Worm (Caenorhabditis elegans) whole organism, mixed stage, embryonic: ENCODE data around the gene F41E7.2.

ENCODE experiments used
- M03D4.4 ChIP-seq: sonication (generic microtip); optimal IDR thresholded peaks from 2 replicates; lab custom pipeline; 2017; ENCODE audit warnings: mild to moderate bottlenecking, missing genetic modification characterization, missing compliant biosample characterization
- bed-3 ChIP-seq: fragments of 200-800 bp; sonication (Bioruptor generic); optimal IDR thresholded peaks from 3 replicates; lab custom pipeline; 2018; ENCODE audit warnings: mild to moderate bottlenecking, missing genetic modification characterization, moderate library complexity, missing compliant biosample characterization
- blmp-1 ChIP-seq: fragments of 150-350 bp; optimal IDR thresholded peaks from 2 replicates; lab custom pipeline; 2014; ENCODE audit warnings: missing biosample characterization, missing genetic modification characterization
- ceh-43 ChIP-seq: fragments of 200-800 bp; sonication (Bioruptor generic); optimal IDR thresholded peaks from 2 replicates; lab custom pipeline; 2018; ENCODE audit warnings: mild to moderate bottlenecking, missing genetic modification characterization, moderate library complexity, missing compliant biosample characterization
- ceh-83 ChIP-seq: fragments of 200-800 bp; sonication (Bioruptor generic); optimal IDR thresholded peaks from 2 replicates; lab custom pipeline; 2018; ENCODE audit warnings: mild to moderate bottlenecking, missing genetic modification characterization, missing compliant biosample characterization
- ces-1 ChIP-seq: fragments of 150-350 bp; optimal IDR thresholded peaks from 2 replicates; lab custom pipeline; 2014; ENCODE audit warnings: missing biosample characterization, missing genetic modification reagents, missing genetic modification characterization
- cnd-1 ChIP-seq: fragments of 200-800 bp; sonication (Bioruptor generic); optimal IDR thresholded peaks from 2 replicates; lab custom pipeline; 2018; ENCODE audit warnings: mild to moderate bottlenecking, missing genetic modification characterization, missing compliant biosample characterization
- drap-1 ChIP-seq: fragments of 200-800 bp; sonication (Bioruptor generic); optimal IDR thresholded peaks from 3 replicates; lab custom pipeline; 2018; ENCODE audit warnings: mild to moderate bottlenecking, missing genetic modification characterization, missing compliant biosample characterization
- elt-1 ChIP-seq: sonication (generic microtip); optimal IDR thresholded peaks from 2 replicates; lab custom pipeline; 2017; ENCODE audit warnings: missing genetic modification characterization, mild to moderate bottlenecking, missing compliant biosample characterization, antibody characterized with exemption, moderate library complexity, borderline replicate concordance; ENCODE audit not compliant: insufficient read depth
- elt-3 ChIP-seq: fragments of 150-350 bp; optimal IDR thresholded peaks from 2 replicates; lab custom pipeline; 2014; ENCODE audit warnings: missing biosample characterization, missing genetic modification characterization
- flh-1 ChIP-seq: fragments of 200-800 bp; sonication (Bioruptor generic); optimal IDR thresholded peaks from 2 replicates; lab custom pipeline; 2018; ENCODE audit warnings: mild to moderate bottlenecking, missing genetic modification characterization, moderate library complexity, missing compliant biosample characterization
- ham-2 ChIP-seq: fragments of 200-800 bp; sonication (Bioruptor generic); optimal IDR thresholded peaks from 2 replicates; lab custom pipeline; 2018; ENCODE audit warnings: mild to moderate bottlenecking, missing genetic modification characterization, missing compliant biosample characterization
- lin-13 ChIP-seq: fragments of 150-350 bp; optimal IDR thresholded peaks from 2 replicates; lab custom pipeline; 2014; ENCODE audit warnings: missing biosample characterization, missing genetic modification characterization
- lin-32 ChIP-seq: fragments of 200-800 bp; sonication (Bioruptor generic); optimal IDR thresholded peaks from 2 replicates; lab custom pipeline; 2018; ENCODE audit warnings: mild to moderate bottlenecking, missing genetic modification characterization, missing compliant biosample characterization
- lsy-2 ChIP-seq: fragments of 150-350 bp; optimal IDR thresholded peaks from 2 replicates; lab custom pipeline; 2014; ENCODE audit warnings: missing biosample characterization, missing genetic modification characterization
- mab-5 ChIP-seq: fragments of 150-350 bp; optimal IDR thresholded peaks from 2 replicates; lab custom pipeline; 2014; ENCODE audit warnings: missing biosample characterization, missing genetic modification characterization
- mep-1 ChIP-seq: fragments of 150-350 bp; optimal IDR thresholded peaks from 2 replicates; lab custom pipeline; 2017; ENCODE audit warnings: missing biosample characterization, missing genetic modification reagents, missing genetic modification characterization, inconsistent platforms
- mls-2 ChIP-seq: sonication (generic microtip); optimal IDR thresholded peaks from 2 replicates; lab custom pipeline; 2016; ENCODE audit warnings: mild to moderate bottlenecking, missing genetic modification characterization, moderate library complexity, missing compliant biosample characterization
- nhr-12 ChIP-seq: fragments of 150-350 bp; optimal IDR thresholded peaks from 2 replicates; lab custom pipeline; 2014; ENCODE audit warnings: missing biosample characterization, missing genetic modification characterization
- nhr-2 ChIP-seq: fragments of 150-350 bp; optimal IDR thresholded peaks from 2 replicates; lab custom pipeline; 2014; ENCODE audit warnings: missing biosample characterization, missing genetic modification characterization
- nhr-237 ChIP-seq: fragments of 150-350 bp; optimal IDR thresholded peaks from 2 replicates; lab custom pipeline; 2014; ENCODE audit warnings: missing biosample characterization, missing genetic modification characterization
- nhr-28 ChIP-seq: fragments of 150-350 bp; optimal IDR thresholded peaks from 2 replicates; lab custom pipeline; 2014; ENCODE audit warnings: missing biosample characterization, missing genetic modification characterization
- nhr-76 ChIP-seq: sonication (generic microtip); optimal IDR thresholded peaks from 2 replicates; lab custom pipeline; 2017; ENCODE audit warnings: missing biosample characterization, missing genetic modification characterization
- pha-4 ChIP-seq: fragments of 150-350 bp; optimal IDR thresholded peaks from 2 replicates; lab custom pipeline; 2018; ENCODE audit warnings: missing biosample characterization, missing genetic modification reagents, missing genetic modification characterization
- sem-2 ChIP-seq: fragments of 200-800 bp; sonication (Bioruptor generic); optimal IDR thresholded peaks from 2 replicates; lab custom pipeline; 2018; ENCODE audit warnings: mild to moderate bottlenecking, missing genetic modification characterization, missing compliant biosample characterization
- snpc-4 ChIP-seq: fragments of 150-350 bp; optimal IDR thresholded peaks from 2 replicates; lab custom pipeline; 2014; ENCODE audit warnings: missing biosample characterization, missing genetic modification characterization
- sptf-1 ChIP-seq: sonication (generic microtip); optimal IDR thresholded peaks from 2 replicates; lab custom pipeline; 2017; ENCODE audit warnings: mild to moderate bottlenecking, missing genetic modification characterization, moderate library complexity, missing compliant biosample characterization
- tbx-8 ChIP-seq: fragments of 200-800 bp; sonication (Bioruptor generic); optimal IDR thresholded peaks from 2 replicates; lab custom pipeline; 2018; ENCODE audit warnings: mild to moderate bottlenecking, missing genetic modification characterization, moderate library complexity, missing compliant biosample characterization
- unc-120 ChIP-seq: sonication (generic microtip); optimal IDR thresholded peaks from 2 replicates; lab custom pipeline; 2017; ENCODE audit warnings: missing genetic modification characterization, missing compliant biosample characterization; ENCODE audit not compliant: poor library complexity, severe bottlenecking
- unc-39 ChIP-seq: fragments of 150-350 bp; optimal IDR thresholded peaks from 2 replicates; lab custom pipeline; 2014; ENCODE audit warnings: missing biosample characterization, missing genetic modification characterization
- unc-62 ChIP-seq: fragments of 150-350 bp; optimal IDR thresholded peaks from 2 replicates; lab custom pipeline; 2014; ENCODE audit warnings: missing biosample characterization, missing genetic modification reagents, missing genetic modification characterization
- zip-8 ChIP-seq: fragments of 150-350 bp; optimal IDR thresholded peaks from 2 replicates; lab custom pipeline; 2014; ENCODE audit warnings: missing biosample characterization, missing genetic modification characterization
- ztf-11 ChIP-seq: fragments of 150-350 bp; optimal IDR thresholded peaks from 2 replicates; lab custom pipeline; 2014; ENCODE audit warnings: missing biosample characterization, missing genetic modification characterization

Gene F41E7.2

DNA sequence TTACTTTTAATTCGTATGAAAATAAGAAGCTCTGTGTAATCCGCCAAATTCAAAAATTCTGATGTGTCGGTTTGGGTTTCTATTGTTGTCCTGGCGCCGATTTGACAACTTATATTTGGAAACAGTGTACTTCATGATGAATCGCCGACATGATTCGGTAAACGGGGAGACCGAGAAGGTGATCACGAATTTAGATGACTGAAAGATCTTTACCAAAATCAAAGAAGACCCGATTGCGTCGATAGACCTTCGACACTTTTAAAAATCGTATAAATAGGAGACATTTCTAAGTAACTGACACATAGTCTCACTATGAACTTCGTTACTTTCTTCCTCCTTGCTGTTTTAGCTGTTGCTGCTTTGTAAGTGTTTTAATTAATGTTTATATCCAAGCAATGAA is 28.9 kb downstream of the F41E7.2 start, which contains the start of gene fip-5:
Gene fip-5 (plus strand): TSS at position 312 of the 400 bp plus-strand sequence.
- TF ChIP-seq snpc-4 (no peak), nhr-237 (tag; lab: Kevin White, UChicago) (no peak), flh-1 (GFP tag; lab: Kevin White, UChicago) (no peak), nhr-12 (tag; lab: Kevin White, UChicago) (no peak), pha-4 (tag; lab: Kevin White, UChicago) (no peak), mls-2 (tag; lab: Kevin White, UChicago) (no peak), blmp-1 (tag; lab: Kevin White, UChicago) (no peak), ces-1 (GFP tag; lab: Kevin White, UChicago) (no peak), ceh-43 (GFP tag; lab: Kevin White, UChicago) (no peak), unc-39 (no peak), bed-3 (GFP tag; lab: Kevin White, UChicago) (no peak)

DNA sequence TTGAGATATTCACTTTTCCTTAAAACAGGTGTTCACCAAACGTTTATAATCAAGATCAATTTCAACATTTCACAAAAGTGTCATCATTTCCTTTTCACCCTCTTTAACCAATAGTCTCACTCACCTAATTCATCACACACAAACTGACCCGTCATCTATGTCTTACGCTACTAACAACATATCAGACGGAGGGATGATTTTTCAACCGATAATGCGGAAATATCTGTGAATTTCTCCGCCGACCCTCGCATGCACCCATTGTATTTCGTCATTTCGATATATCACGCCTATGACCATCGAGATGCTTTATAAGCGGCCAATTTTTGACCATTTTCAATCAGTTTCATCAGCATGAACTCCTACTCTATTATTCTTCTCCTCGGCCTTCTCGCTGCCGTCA is 30.7 kb downstream of the F41E7.2 start, which contains the start of gene fipr-21:
Gene fipr-21 (plus strand): TSS at position 352 of the 400 bp plus-strand sequence.
- TF ChIP-seq M03D4.4 (tag; lab: Kevin White, UChicago) (no peak), lin-32 (GFP tag; lab: Kevin White, UChicago) (no peak), lsy-2 (tag; lab: Kevin White, UChicago) (no peak), nhr-76 (tag; lab: Kevin White, UChicago) (no peak), ces-1 (GFP tag; lab: Kevin White, UChicago) (no peak), tbx-8 (GFP tag; lab: Kevin White, UChicago) (no peak), elt-1 (tag; lab: Kevin White, UChicago) (peak; percentile 57), ztf-11 (tag; lab: Kevin White, UChicago) (no peak), ceh-43 (GFP tag; lab: Kevin White, UChicago) (no peak), sem-2 (GFP tag; lab: Kevin White, UChicago) (no peak), nhr-28 (tag; lab: Kevin White, UChicago) (no peak), unc-62 (GFP tag; lab: Kevin White, UChicago) (peak; percentile 8), zip-8 (tag; lab: Kevin White, UChicago) (no peak), blmp-1 (tag; lab: Kevin White, UChicago) (no peak), sptf-1 (no peak)

DNA sequence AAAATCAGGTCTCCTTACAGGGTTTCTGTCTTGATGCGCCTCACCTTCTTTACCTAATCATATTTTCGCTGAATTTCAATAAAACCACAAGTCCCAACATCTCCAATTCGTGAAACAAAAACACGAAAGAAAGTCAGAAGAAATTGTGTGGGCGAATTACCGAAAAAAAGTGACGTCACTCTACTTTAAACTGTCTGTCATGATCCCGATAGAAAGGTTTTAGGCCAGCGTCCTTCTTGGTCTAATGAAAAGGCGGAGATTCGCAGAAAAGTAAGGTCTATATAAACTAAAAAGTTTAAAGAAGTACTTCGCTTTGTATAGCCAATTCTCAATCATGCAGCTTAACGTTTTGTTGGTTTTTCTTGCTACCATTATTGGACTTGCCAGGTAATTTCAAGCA is 32.8 kb downstream of the F41E7.2 start, which contains the start of gene cnc-8:
Gene cnc-8 (plus strand): TSS at position 307 of the 400 bp plus-strand sequence.
- TF ChIP-seq nhr-76 (tag; lab: Kevin White, UChicago): no peak
- TF ChIP-seq elt-3 (tag; lab: Kevin White, UChicago): no peak
- TF ChIP-seq cnd-1 (tag; lab: Kevin White, UChicago): no peak
- no peak for TF ChIP-seq elt-1 (tag; lab: Kevin White, UChicago)
- no peak for TF ChIP-seq M03D4.4 (tag; lab: Kevin White, UChicago)
- no peak for TF ChIP-seq pha-4 (tag; lab: Kevin White, UChicago)
- no peak for TF ChIP-seq lin-13 (tag; lab: Kevin White, UChicago)
- no peak for TF ChIP-seq nhr-28 (tag; lab: Kevin White, UChicago)
- no peak for TF ChIP-seq lsy-2 (tag; lab: Kevin White, UChicago)
- no peak for TF ChIP-seq zip-8 (tag; lab: Kevin White, UChicago)
- TF ChIP-seq ces-1 (GFP tag; lab: Kevin White, UChicago): no peak
- TF ChIP-seq nhr-2 (tag; lab: Kevin White, UChicago): no peak
- no peak for TF ChIP-seq snpc-4
- no peak for TF ChIP-seq bed-3 (GFP tag; lab: Kevin White, UChicago)
- no peak for TF ChIP-seq ztf-11 (tag; lab: Kevin White, UChicago)

DNA sequence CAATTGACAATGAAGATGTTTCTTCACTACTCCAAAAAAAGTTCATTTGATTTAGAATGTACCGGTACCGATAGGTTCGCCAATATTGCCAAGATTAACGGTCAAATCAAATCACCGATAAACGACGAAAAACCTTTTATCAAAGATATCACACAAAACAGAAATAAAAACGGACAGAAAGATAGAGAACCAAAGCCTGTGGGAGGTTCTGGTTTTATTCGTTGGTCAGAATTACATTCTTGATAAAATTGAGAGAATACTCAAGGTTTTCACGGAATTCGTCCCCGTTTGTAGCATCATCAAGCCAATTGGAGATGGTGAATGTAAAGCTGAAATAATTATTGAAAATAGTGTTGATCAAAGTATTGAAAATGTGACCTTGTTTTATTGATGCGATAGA is 33.4 kb downstream of the F41E7.2 start:
- TF ChIP-seq sem-2 (GFP tag; lab: Kevin White, UChicago) (no peak), tbx-8 (GFP tag; lab: Kevin White, UChicago) (no peak), M03D4.4 (tag; lab: Kevin White, UChicago) (no peak), unc-120 (tag; lab: Kevin White, UChicago) (no peak), lin-13 (tag; lab: Kevin White, UChicago) (no peak), ztf-11 (tag; lab: Kevin White, UChicago) (no peak), mab-5 (tag; lab: Kevin White, UChicago) (no peak), mep-1 (tag; lab: Kevin White, UChicago) (no peak), ceh-83 (GFP tag; lab: Kevin White, UChicago) (no peak), drap-1 (GFP tag; lab: Kevin White, UChicago) (no peak), pha-4 (tag; lab: Kevin White, UChicago) (no peak), lin-32 (GFP tag; lab: Kevin White, UChicago) (no peak), ces-1 (GFP tag; lab: Kevin White, UChicago) (no peak), cnd-1 (tag; lab: Kevin White, UChicago) (no peak), ham-2 (no peak)
